Worm (Caenorhabditis elegans): ENCODE results near the gene max-1.
"Not testable (repeated sequence)": the region's sequence is repeated elsewhere in the genome, so short reads cannot be mapped to it uniquely, and the experiment has no call there.

Gene max-1

ce11 chrV:13157073-13157472 is 37.1 kb upstream of the max-1 start:
- TF ChIP-seq ztf-11 (tag; optimal IDR thresholded peaks at IDR 0.05) (no peak), sem-2 (GFP tag; optimal IDR thresholded peaks at IDR 0.05) (no peak), unc-62 (GFP tag; optimal IDR thresholded peaks at IDR 0.05) (peak; percentile 57), mep-1 (tag; optimal IDR thresholded peaks at IDR 0.05) (no peak), nhr-12 (tag; optimal IDR thresholded peaks at IDR 0.05) (no peak)

- TF ChIP-seq lin-32 (GFP tag; optimal IDR thresholded peaks at IDR 0.05) (no peak), lin-13 (tag; optimal IDR thresholded peaks at IDR 0.05) (no peak), bed-3 (GFP tag; optimal IDR thresholded peaks at IDR 0.05) (no peak), unc-62 (GFP tag; optimal IDR thresholded peaks at IDR 0.05) (peak; percentile 97), mab-5 (tag; optimal IDR thresholded peaks at IDR 0.05) (peak; percentile 40), flh-1 (GFP tag; optimal IDR thresholded peaks at IDR 0.05) (no peak), tbx-8 (GFP tag; optimal IDR thresholded peaks at IDR 0.05) (no peak), ztf-11 (tag; optimal IDR thresholded peaks at IDR 0.05) (no peak), elt-3 (tag; optimal IDR thresholded peaks at IDR 0.05) (no peak), pha-4 (tag; optimal IDR thresholded peaks at IDR 0.05) (no peak), elt-1 (tag; optimal IDR thresholded peaks at IDR 0.05; ENCODE audit: borderline replicate concordance, insufficient read depth) (no peak), hlh-1 (tag; optimal IDR thresholded peaks at IDR 0.05) (peak; percentile 89)
These were observed 34.2 kb upstream of the max-1 start for ce11 chrV:13154225-13154624.

- TF ChIP-seq unc-39 (tag; optimal IDR thresholded peaks at IDR 0.05), result no peak
These were observed 32.6 kb upstream of the max-1 start, which contains the start of gene noca-1 for ce11 chrV:13152575-13152974. Gene noca-1 (plus strand): TSS chrV:13152919.

ce11 chrV:13138681-13139080 is 18.7 kb upstream of the max-1 start, which contains the start of gene dhc-3:
Gene dhc-3 (plus strand): TSS chrV:13138981.
- TF ChIP-seq elt-3 (tag; optimal IDR thresholded peaks at IDR 0.05), result no peak
- no peak for TF ChIP-seq flh-1 (GFP tag; optimal IDR thresholded peaks at IDR 0.05)
- TF ChIP-seq nhr-12 (tag; optimal IDR thresholded peaks at IDR 0.05), result no peak
- no peak for TF ChIP-seq bed-3 (GFP tag; optimal IDR thresholded peaks at IDR 0.05)
- no peak for TF ChIP-seq pha-4 (tag; optimal IDR thresholded peaks at IDR 0.05)
- TF ChIP-seq elt-1 (tag; optimal IDR thresholded peaks at IDR 0.05; ENCODE audit: borderline replicate concordance, insufficient read depth), result no peak
- TF ChIP-seq drap-1 (GFP tag; optimal IDR thresholded peaks at IDR 0.05), result no peak
- no peak for TF ChIP-seq ztf-11 (tag; optimal IDR thresholded peaks at IDR 0.05)
- no peak for TF ChIP-seq snpc-4 (tag; optimal IDR thresholded peaks at IDR 0.05)
- no peak for TF ChIP-seq ceh-83 (GFP tag; optimal IDR thresholded peaks at IDR 0.05)
- TF ChIP-seq nhr-2 (tag; optimal IDR thresholded peaks at IDR 0.05), result no peak
- no peak for TF ChIP-seq ceh-39 (tag; optimal IDR thresholded peaks at IDR 0.05)
- no peak for TF ChIP-seq sptf-1 (tag; optimal IDR thresholded peaks at IDR 0.05)
- TF ChIP-seq unc-62 (GFP tag; optimal IDR thresholded peaks at IDR 0.05), result no peak

- TF ChIP-seq unc-120 (tag; optimal IDR thresholded peaks at IDR 0.05; ENCODE audit: poor library complexity, severe bottlenecking) (no peak), ztf-11 (tag; optimal IDR thresholded peaks at IDR 0.05) (no peak), ceh-39 (tag; optimal IDR thresholded peaks at IDR 0.05) (no peak), lin-32 (GFP tag; optimal IDR thresholded peaks at IDR 0.05) (no peak), hlh-1 (tag; optimal IDR thresholded peaks at IDR 0.05) (no peak), zip-8 (tag; optimal IDR thresholded peaks at IDR 0.05) (no peak), ces-1 (GFP tag; optimal IDR thresholded peaks at IDR 0.05) (no peak)
These were observed 17.9 kb upstream of the max-1 start, which contains the start of gene clec-41 for ce11 chrV:13137955-13138354. Gene clec-41 (minus strand): TSS chrV:13138101.

ce11 chrV:13134786-13135185 is 14.8 kb upstream of the max-1 start, which contains the start of gene clec-225:
Gene clec-225 (minus strand): TSS chrV:13134886.
- not testable (repeated sequence) for TF ChIP-seq M03D4.4 (tag; optimal IDR thresholded peaks at IDR 0.05); ceh-43 (GFP tag; optimal IDR thresholded peaks at IDR 0.05); ham-2 (GFP tag; optimal IDR thresholded peaks at IDR 0.05)

- TF ChIP-seq elt-1 (tag; optimal IDR thresholded peaks at IDR 0.05; ENCODE audit: borderline replicate concordance, insufficient read depth) (no peak), elt-3 (tag; optimal IDR thresholded peaks at IDR 0.05) (no peak), unc-62 (GFP tag; optimal IDR thresholded peaks at IDR 0.05) (no peak), ztf-11 (tag; optimal IDR thresholded peaks at IDR 0.05) (no peak), lsy-2 (tag; optimal IDR thresholded peaks at IDR 0.05) (no peak), nhr-76 (tag; optimal IDR thresholded peaks at IDR 0.05) (no peak), ham-2 (GFP tag; optimal IDR thresholded peaks at IDR 0.05) (no peak), sptf-1 (tag; optimal IDR thresholded peaks at IDR 0.05) (no peak), ceh-83 (GFP tag; optimal IDR thresholded peaks at IDR 0.05) (no peak), blmp-1 (tag; optimal IDR thresholded peaks at IDR 0.05) (no peak), tbx-8 (GFP tag; optimal IDR thresholded peaks at IDR 0.05) (no peak), cnd-1 (tag; optimal IDR thresholded peaks at IDR 0.05) (no peak), zip-8 (tag; optimal IDR thresholded peaks at IDR 0.05) (no peak), drap-1 (GFP tag; optimal IDR thresholded peaks at IDR 0.05) (no peak), mls-2 (tag; optimal IDR thresholded peaks at IDR 0.05) (no peak), nhr-12 (tag; optimal IDR thresholded peaks at IDR 0.05) (no peak), M03D4.4 (tag; optimal IDR thresholded peaks at IDR 0.05) (no peak), nhr-2 (tag; optimal IDR thresholded peaks at IDR 0.05) (no peak), nhr-237 (tag; optimal IDR thresholded peaks at IDR 0.05) (no peak)
These were observed 13.4 kb upstream of the max-1 start, which contains the start of gene B0365.9 for ce11 chrV:13133380-13133779. Gene B0365.9 (minus strand): TSS chrV:13133565.

Data from whole organism, mixed stage, embryonic.